Worm (Caenorhabditis elegans): ENCODE measurements around the gene str-78.

str-78 gene

DNA sequence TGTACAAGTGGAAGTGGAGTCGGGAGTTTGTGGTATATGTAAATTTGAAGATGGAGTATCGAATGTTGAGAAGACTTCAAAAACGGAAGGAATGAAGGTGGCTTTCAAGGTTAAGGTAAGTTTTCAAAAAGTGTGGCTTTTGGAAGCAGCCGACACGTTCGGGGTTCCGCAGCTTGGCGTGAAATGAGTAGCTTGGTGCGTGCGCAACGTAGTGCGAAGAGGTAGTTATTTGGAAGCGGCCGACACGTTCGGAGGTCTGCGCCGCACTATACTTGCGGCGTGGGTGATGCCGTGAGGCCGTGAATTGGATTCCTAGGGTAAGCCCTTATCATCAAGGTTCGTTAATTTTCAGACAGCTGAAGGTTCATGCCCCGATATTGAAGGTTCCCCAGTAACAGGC lies 26.3 kb downstream of the str-78 start, which contains the start of gene clec-189:
TSS of gene clec-189 (plus strand) at position 92 of the 400 bp plus-strand sequence.
- TF ChIP-seq elt-2 (tag; optimal IDR thresholded peaks at IDR 0.05) (no peak), lim-6 (tag; optimal IDR thresholded peaks at IDR 0.05) (no peak), T23F11.4 (GFP tag; optimal IDR thresholded peaks at IDR 0.05) (no peak), K02D7.2 (tag; optimal IDR thresholded peaks at IDR 0.05) (no peak)

- no peak for TF ChIP-seq hlh-30 (tag; optimal IDR thresholded peaks at IDR 0.05; ENCODE audit: insufficient read depth)
Observed at ce11 chrIV:15119268-15119667, 27.7 kb downstream of the str-78 start.

- TF ChIP-seq unc-3 (GFP tag; conservative IDR thresholded peaks at IDR 0.05) = no peak
- TF ChIP-seq unc-3 (tag; optimal IDR thresholded peaks at IDR 0.05) = no peak
- TF ChIP-seq hlh-13 (GFP tag; optimal IDR thresholded peaks at IDR 0.05) = no peak
- TF ChIP-seq lin-11 (tag; optimal IDR thresholded peaks at IDR 0.05) = no peak
- no peak for TF ChIP-seq T23F11.4 (GFP tag; optimal IDR thresholded peaks at IDR 0.05)
- TF ChIP-seq ahr-1 (tag; optimal IDR thresholded peaks at IDR 0.05) = no peak
- no peak for TF ChIP-seq hlh-30 (tag; optimal IDR thresholded peaks at IDR 0.05; ENCODE audit: insufficient read depth)
Observed at ce11 chrIV:15118390-15118789, 28.6 kb downstream of the str-78 start, which contains the start of gene M199.136. M199.136 (plus strand) TSS chrIV:15118690.

ce11 chrIV:15114324-15114723 lies 32.7 kb downstream of the str-78 start, which contains the start of gene M199.135:
M199.135 (plus strand) TSS chrIV:15114624.
- TF ChIP-seq ceh-9 (tag; optimal IDR thresholded peaks at IDR 0.05) (no peak), pha-4 (tag; optimal IDR thresholded peaks at IDR 0.05) (no peak), T23F11.4 (GFP tag; optimal IDR thresholded peaks at IDR 0.05) (no peak), fkh-10 (GFP tag; optimal IDR thresholded peaks at IDR 0.05) (no peak)

ce11 chrIV:15113117-15113516 lies 33.9 kb downstream of the str-78 start, which contains the start of gene M199.134:
M199.134 (minus strand) TSS chrIV:15113217.
- TF ChIP-seq Y22D7AL.16 (tag; optimal IDR thresholded peaks at IDR 0.05) = no peak
- TF ChIP-seq hlh-8 (tag; optimal IDR thresholded peaks at IDR 0.05) = no peak
- no peak for TF ChIP-seq ceh-24 (tag; optimal IDR thresholded peaks at IDR 0.05)
- TF ChIP-seq che-1 (tag; optimal IDR thresholded peaks at IDR 0.05) = no peak
- no peak for TF ChIP-seq ttx-3 (tag; optimal IDR thresholded peaks at IDR 0.05)
- no peak for TF ChIP-seq ceh-2 (tag; optimal IDR thresholded peaks at IDR 0.05)
- no peak for TF ChIP-seq syd-9 (tag; optimal IDR thresholded peaks at IDR 0.05)
- no peak for TF ChIP-seq ceh-31 (tag; optimal IDR thresholded peaks at IDR 0.05)
- TF ChIP-seq K09A11.1 (tag; optimal IDR thresholded peaks at IDR 0.05; ENCODE audit: insufficient read depth) = no peak
- no peak for TF ChIP-seq gmeb-2 (tag; optimal IDR thresholded peaks at IDR 0.05)
- no peak for TF ChIP-seq pros-1 (tag; optimal IDR thresholded peaks at IDR 0.05)
- no peak for TF ChIP-seq lin-11 (tag; optimal IDR thresholded peaks at IDR 0.05)
- no peak for TF ChIP-seq T23F11.4 (GFP tag; optimal IDR thresholded peaks at IDR 0.05)

ce11 chrIV:15108475-15108874 lies 38.5 kb downstream of the str-78 start, which contains the start of gene M199.2:
M199.2 (plus strand) TSS chrIV:15108775.
- TF ChIP-seq hlh-30 (tag; optimal IDR thresholded peaks at IDR 0.05; ENCODE audit: insufficient read depth) (no peak), ceh-2 (tag; optimal IDR thresholded peaks at IDR 0.05) (no peak), odd-2 (tag; optimal IDR thresholded peaks at IDR 0.05) (no peak), eyg-1 (tag; optimal IDR thresholded peaks at IDR 0.05) (no peak), lin-11 (tag; optimal IDR thresholded peaks at IDR 0.05) (no peak), F13H6.1 (tag; optimal IDR thresholded peaks at IDR 0.05) (no peak)

DNA sequence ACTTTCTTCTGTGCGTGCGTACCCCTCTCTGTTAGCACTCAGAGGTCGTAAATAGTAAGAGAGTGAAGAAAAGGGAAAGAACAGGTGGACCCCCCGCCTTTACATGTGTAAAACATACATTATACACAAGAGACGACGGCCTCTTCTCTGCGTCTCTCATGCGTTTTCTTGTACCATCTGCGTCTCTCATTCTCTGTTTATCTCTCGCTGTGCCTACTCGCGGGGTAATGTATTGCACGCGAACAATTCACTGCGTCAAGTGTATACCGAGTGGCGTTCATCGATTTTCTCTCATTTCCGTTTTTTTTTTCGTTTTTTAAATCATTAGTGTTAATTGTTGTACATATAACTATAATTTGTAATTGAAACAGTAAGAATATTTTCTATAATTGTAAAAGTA lies 39.8 kb downstream of the str-78 start:
- TF ChIP-seq odd-2 (tag; optimal IDR thresholded peaks at IDR 0.05) (no peak), hlh-15 (tag; optimal IDR thresholded peaks at IDR 0.05) (no peak), ceh-31 (tag; optimal IDR thresholded peaks at IDR 0.05) (peak; percentile 40), syd-9 (tag; optimal IDR thresholded peaks at IDR 0.05) (no peak), madf-2 (tag; optimal IDR thresholded peaks at IDR 0.05) (no peak), pat-9 (tag; optimal IDR thresholded peaks at IDR 0.05) (no peak), T23F11.4 (GFP tag; optimal IDR thresholded peaks at IDR 0.05) (no peak), unc-55 (GFP tag; optimal IDR thresholded peaks at IDR 0.05) (no peak), zip-5 (tag; optimal IDR thresholded peaks at IDR 0.05) (no peak), nfya-1 (tag; optimal IDR thresholded peaks at IDR 0.05) (peak; percentile 10), unc-42 (tag; optimal IDR thresholded peaks at IDR 0.05) (no peak), pha-4 (tag; optimal IDR thresholded peaks at IDR 0.05) (no peak), lim-6 (tag; optimal IDR thresholded peaks at IDR 0.05) (no peak), tbx-7 (tag; optimal IDR thresholded peaks at IDR 0.05) (no peak)
